Worm (Caenorhabditis elegans) whole organism, young adult: Measurements from ENCODE around the gene ctns-1.

ENCODE experiments used
- B0019.2 ChIP-seq: fragments of 200-800 bp; sonication (Bioruptor generic); conservative IDR thresholded peaks from 2 replicates; pipeline ENCODE4 v1.3.6; 2022; ENCODE audit warnings: missing genetic modification reagents, missing genetic modification characterization, missing compliant biosample characterization
- C06A6.2 ChIP-seq: fragments of 200-800 bp; sonication (Bioruptor generic); conservative IDR thresholded peaks from 2 replicates; pipeline ENCODE4 v1.3.6; 2022; ENCODE audit warnings: missing genetic modification characterization, missing compliant biosample characterization
- F33H1.4 ChIP-seq: fragments of 200-800 bp; sonication (Bioruptor generic); IDR thresholded peaks from 2 replicates; pipeline ENCODE4 v1.3.6; 2022; ENCODE audit warnings: missing genetic modification reagents, missing genetic modification characterization, missing compliant biosample characterization
- F52B5.7 ChIP-seq: sonication (generic microtip); optimal IDR thresholded peaks from 2 replicates; lab custom pipeline; 2016; ENCODE audit warnings: mild to moderate bottlenecking, missing genetic modification characterization, missing compliant biosample characterization
- K12H6.12 ChIP-seq: fragments of 200-800 bp; sonication (Bioruptor generic); optimal IDR thresholded peaks from 2 replicates; lab custom pipeline; 2018; ENCODE audit warnings: mild to moderate bottlenecking, missing genetic modification characterization, missing compliant biosample characterization
- Y53F4B.3 ChIP-seq: fragments of 200-800 bp; sonication (Bioruptor generic); IDR thresholded peaks from 2 replicates; pipeline ENCODE4 v1.3.6; 2022; ENCODE audit warnings: missing genetic modification reagents, missing genetic modification characterization, missing compliant biosample characterization
- Y95B8A.8 ChIP-seq: fragments of 200-800 bp; sonication (Bioruptor generic); IDR thresholded peaks from 2 replicates; pipeline ENCODE4 v1.3.6; 2022; ENCODE audit warnings: missing genetic modification reagents, missing genetic modification characterization, missing compliant biosample characterization
- attf-5 ChIP-seq: fragments of 200-800 bp; sonication (Bioruptor generic); optimal IDR thresholded peaks from 2 replicates; lab custom pipeline; 2018; ENCODE audit warnings: mild to moderate bottlenecking, missing genetic modification characterization, missing compliant biosample characterization
- bed-2 ChIP-seq: fragments of 200-800 bp; sonication (Bioruptor generic); IDR thresholded peaks from 2 replicates; pipeline ENCODE4 v1.3.6; 2022; ENCODE audit warnings: missing genetic modification reagents, missing genetic modification characterization, missing compliant biosample characterization
- dox-1 ChIP-seq: fragments of 200-800 bp; sonication (Bioruptor generic); IDR thresholded peaks from 2 replicates; pipeline ENCODE4 v1.3.6; 2022; ENCODE audit warnings: missing genetic modification reagents, missing genetic modification characterization, missing compliant biosample characterization
- dpff-1 ChIP-seq: sonication (generic microtip); optimal IDR thresholded peaks from 2 replicates; lab custom pipeline; 2017; ENCODE audit warnings: mild to moderate bottlenecking, missing genetic modification characterization, missing compliant biosample characterization
- egrh-3 ChIP-seq: fragments of 200-800 bp; sonication (Bioruptor generic); IDR thresholded peaks from 2 replicates; pipeline ENCODE4 v1.3.6; 2022; ENCODE audit warnings: missing genetic modification reagents, missing genetic modification characterization, missing compliant biosample characterization
- ekl-4 ChIP-seq: fragments of 200-800 bp; sonication (Bioruptor generic); IDR thresholded peaks from 2 replicates; pipeline ENCODE4 v1.3.6; 2022; ENCODE audit warnings: missing genetic modification reagents, missing genetic modification characterization, missing compliant biosample characterization
- hlh-12 ChIP-seq: sonication (generic microtip); optimal IDR thresholded peaks from 2 replicates; lab custom pipeline; 2016; ENCODE audit warnings: missing genetic modification characterization, missing compliant biosample characterization
- hmg-1.2 ChIP-seq: fragments of 200-800 bp; sonication (Bioruptor generic); IDR thresholded peaks from 2 replicates; pipeline ENCODE4 v1.3.6; 2022; ENCODE audit warnings: missing genetic modification reagents, missing genetic modification characterization, missing compliant biosample characterization
- hsf-1 ChIP-seq: fragments of 200-800 bp; sonication (Bioruptor generic); IDR thresholded peaks from 2 replicates; pipeline ENCODE4 v1.3.6; 2022; ENCODE audit warnings: missing genetic modification reagents, missing genetic modification characterization, missing compliant biosample characterization
- let-526 ChIP-seq: fragments of 200-800 bp; sonication (Bioruptor generic); IDR thresholded peaks from 2 replicates; pipeline ENCODE4 v1.3.6; 2022; ENCODE audit warnings: missing genetic modification reagents, missing genetic modification characterization, missing compliant biosample characterization
- lir-1 ChIP-seq: fragments of 200-800 bp; sonication (Bioruptor generic); conservative IDR thresholded peaks from 2 replicates; pipeline ENCODE4 v1.3.6; 2022; ENCODE audit warnings: missing genetic modification reagents, missing genetic modification characterization, missing compliant biosample characterization
- lsl-1 ChIP-seq: fragments of 200-800 bp; sonication (Bioruptor generic); optimal IDR thresholded peaks from 2 replicates; lab custom pipeline; 2018; ENCODE audit warnings: mild to moderate bottlenecking, missing genetic modification characterization, moderate library complexity, missing compliant biosample characterization
- madf-8 ChIP-seq: fragments of 200-800 bp; sonication (Bioruptor generic); conservative IDR thresholded peaks from 2 replicates; pipeline ENCODE4 v1.3.6; 2022; ENCODE audit warnings: missing genetic modification reagents, missing genetic modification characterization, missing compliant biosample characterization
- nhr-27 ChIP-seq: fragments of 200-800 bp; sonication (Bioruptor generic); optimal IDR thresholded peaks from 2 replicates; lab custom pipeline; 2018; ENCODE audit warnings: mild to moderate bottlenecking, missing genetic modification characterization, moderate library complexity, missing compliant biosample characterization
- nhr-80 ChIP-seq: sonication (generic microtip); optimal IDR thresholded peaks from 2 replicates; lab custom pipeline; 2016; ENCODE audit warnings: missing genetic modification characterization, missing compliant biosample characterization
- nhr-90 ChIP-seq: sonication (generic microtip); optimal IDR thresholded peaks from 2 replicates; lab custom pipeline; 2016; ENCODE audit warnings: missing genotype, mild to moderate bottlenecking, missing genetic modification characterization, missing compliant biosample characterization
- pbrm-1 ChIP-seq: fragments of 200-800 bp; sonication (Bioruptor generic); IDR thresholded peaks from 2 replicates; pipeline ENCODE4 v1.3.6; 2022; ENCODE audit warnings: missing genetic modification reagents, missing genetic modification characterization, missing compliant biosample characterization
- sdz-38 ChIP-seq: sonication (generic microtip); optimal IDR thresholded peaks from 2 replicates; lab custom pipeline; 2016; ENCODE audit warnings: missing genotype, missing genetic modification characterization, missing compliant biosample characterization
- sea-2 ChIP-seq: fragments of 200-800 bp; sonication (Bioruptor generic); IDR thresholded peaks from 2 replicates; pipeline ENCODE4 v1.3.6; 2022; ENCODE audit warnings: missing genetic modification characterization, missing compliant biosample characterization
- snpc-3.4 ChIP-seq: sonication (generic microtip); optimal IDR thresholded peaks from 2 replicates; lab custom pipeline; 2017; ENCODE audit warnings: missing genetic modification characterization, mild to moderate bottlenecking, missing compliant biosample characterization, antibody characterized with exemption, moderate library complexity, missing genotype, missing genetic modification reagents
- unc-130 ChIP-seq: sonication (generic microtip); optimal IDR thresholded peaks from 2 replicates; lab custom pipeline; 2016; ENCODE audit warnings: missing genetic modification reagents, missing genetic modification characterization, missing compliant biosample characterization
- zfh-2 ChIP-seq: fragments of 200-800 bp; sonication (Bioruptor generic); conservative IDR thresholded peaks from 2 replicates; pipeline ENCODE4 v1.3.6; 2022; ENCODE audit warnings: missing genetic modification reagents, missing genetic modification characterization, missing compliant biosample characterization

The ctns-1 gene

DNA sequence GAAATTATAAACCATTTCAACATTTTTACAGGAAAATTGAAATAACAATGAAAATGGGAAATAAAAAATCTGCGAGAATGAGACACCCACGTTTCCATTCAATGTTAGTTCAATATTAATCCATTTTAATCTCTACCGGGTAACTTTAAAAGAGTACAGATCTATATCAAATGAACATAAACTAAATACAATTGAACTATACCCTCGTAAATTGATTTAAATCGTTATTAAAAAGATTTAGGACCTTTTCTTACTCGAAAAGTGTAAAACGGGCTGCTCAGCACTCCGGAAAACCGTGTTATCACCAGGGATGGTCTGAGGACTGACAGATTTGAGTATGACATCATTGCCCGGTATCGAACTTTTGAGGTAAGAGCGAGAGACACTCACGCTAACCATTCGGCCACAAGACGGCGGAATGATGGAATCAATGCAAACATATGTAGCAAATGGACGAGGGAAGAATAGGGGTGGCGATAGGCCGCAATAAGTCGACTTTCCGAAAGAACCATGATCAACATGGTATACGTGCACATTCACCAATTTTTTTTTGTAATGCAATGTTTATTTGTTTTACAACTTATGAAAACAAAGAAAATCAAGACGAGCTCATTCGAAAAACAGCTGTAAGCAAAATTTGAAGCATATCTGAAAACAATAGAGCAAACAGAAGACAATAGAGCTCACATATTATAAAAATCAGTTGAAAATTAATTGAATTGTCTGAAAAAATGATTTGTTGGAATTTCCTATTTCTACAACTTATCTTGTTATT is 29.6 kb downstream of the ctns-1 start, which contains the start of the genes chst-1 and C41C4.9 (continued):
- TF ChIP-seq unc-130 (GFP tag; lab: Kevin White, UChicago) (peak; percentile 66), hsf-1 (GFP tag; lab: Robert Waterston, UW) (peak; percentile 33; the same call in 1 of the 2 replicates), F52B5.7 (peak; percentile 94), zfh-2 (GFP tag; lab: Robert Waterston, UW) (no peak), dox-1 (GFP tag; lab: Robert Waterston, UW) (no peak), ekl-4 (GFP tag; lab: Robert Waterston, UW) (peak; percentile 91), hlh-12 (tag; lab: Kevin White, UChicago) (peak; percentile 68), sea-2 (GFP tag; lab: Robert Waterston, UW) (no peak), attf-5 (peak; percentile 82), nhr-27 (no peak), nhr-90 (peak; percentile 96), snpc-3.4 (tag; lab: Kevin White, UChicago) (peak; percentile 76)

DNA sequence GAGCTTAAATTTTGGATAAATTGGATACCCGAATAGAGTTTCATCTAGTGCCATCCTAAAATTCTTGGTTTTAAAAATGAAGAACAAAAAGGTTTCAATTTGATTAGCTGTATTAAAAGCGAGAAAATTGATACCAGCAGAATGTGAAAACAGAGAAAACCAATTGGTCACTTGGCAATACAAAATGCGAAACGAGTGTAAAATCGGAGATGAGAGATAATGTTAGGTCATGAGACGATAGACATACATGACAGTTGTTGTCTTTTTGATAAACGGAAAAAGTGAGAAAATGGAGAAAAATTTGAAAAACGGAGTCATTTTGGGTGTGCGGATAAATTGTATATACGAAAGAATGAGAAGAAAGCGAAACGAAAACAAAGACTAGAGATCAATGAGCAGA is 31.7 kb downstream of the ctns-1 start, which contains the start of gene sfxn-5:
Gene sfxn-5, minus strand, starts transcription at position 55 of the 400 bp plus-strand sequence.
- no peak for TF ChIP-seq Y95B8A.8 (GFP tag; lab: Robert Waterston, UW)
- TF ChIP-seq hmg-1.2 (GFP tag; lab: Robert Waterston, UW) = peak; percentile 26; the same call in 1 of the 2 replicates
- peak; percentile 49 for TF ChIP-seq nhr-80 (tag; lab: Kevin White, UChicago)
- TF ChIP-seq egrh-3 (GFP tag; lab: Robert Waterston, UW) = no peak
- no peak for TF ChIP-seq sdz-38 (tag; lab: Kevin White, UChicago)
- TF ChIP-seq F33H1.4 (GFP tag; lab: Robert Waterston, UW) = no peak

DNA sequence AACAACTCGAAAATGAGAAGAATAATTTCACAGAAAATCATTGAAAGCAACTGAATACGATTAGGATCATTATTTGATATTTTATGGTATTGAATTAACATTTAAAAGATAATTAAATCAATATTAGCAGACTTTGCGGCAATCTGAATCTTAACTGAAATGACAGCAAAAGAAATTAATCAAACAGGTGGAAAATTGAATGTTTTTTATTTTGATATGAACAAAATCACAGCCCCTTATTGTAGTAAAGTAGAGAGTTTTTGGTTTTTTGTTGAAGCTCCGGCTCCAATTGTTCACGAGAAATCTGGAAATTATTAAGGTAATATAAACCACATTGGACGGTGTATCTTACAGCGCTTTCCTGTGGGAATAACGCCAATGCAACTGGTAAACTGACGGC is 34.7 kb downstream of the ctns-1 start, which contains the start of gene sre-2:
Gene sre-2, minus strand, starts transcription at position 101 of the 400 bp plus-strand sequence.
- no peak for TF ChIP-seq madf-8 (GFP tag; lab: Robert Waterston, UW)
- TF ChIP-seq, all 124 proteins: peak for 0

DNA sequence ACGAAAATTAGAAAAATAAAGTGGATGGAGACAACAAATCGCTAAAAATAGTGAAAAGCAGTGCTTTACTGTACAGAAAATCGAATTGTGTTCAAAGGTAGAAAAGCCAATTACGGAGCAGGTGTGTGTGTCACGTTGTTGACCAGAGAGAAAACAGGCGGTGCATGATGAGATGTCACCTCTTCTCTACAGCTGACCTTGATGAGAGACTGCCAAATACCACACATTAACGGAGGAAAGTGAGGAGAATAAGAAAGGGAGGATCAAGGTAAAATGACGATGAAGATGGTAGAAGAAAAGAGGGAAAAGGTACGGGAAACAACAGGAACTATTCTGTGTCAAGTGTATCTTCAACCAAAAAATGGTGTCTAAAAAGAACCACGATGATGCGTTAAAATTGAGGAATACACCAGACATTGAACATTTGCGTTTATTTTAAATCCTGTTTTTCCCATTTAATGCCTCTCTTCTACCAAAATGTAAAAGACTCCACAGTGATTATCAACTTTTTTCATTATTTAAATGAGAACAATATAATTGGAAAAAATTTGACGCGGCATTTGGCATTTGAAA is 37.4 kb downstream of the ctns-1 start:
- TF ChIP-seq dpff-1 (tag; lab: Kevin White, UChicago) (no peak), let-526 (GFP tag; lab: Robert Waterston, UW) (no peak), B0019.2 (GFP tag; lab: Robert Waterston, UW) (no peak), Y53F4B.3 (GFP tag; lab: Robert Waterston, UW) (no peak), K12H6.12 (no peak), lsl-1 (GFP tag; lab: Kevin White, UChicago) (no peak), egrh-3 (GFP tag; lab: Robert Waterston, UW) (no peak), pbrm-1 (GFP tag; lab: Robert Waterston, UW) (no peak), lir-1 (no peak), snpc-3.4 (tag; lab: Kevin White, UChicago) (no peak)
- TF ChIP-seq, all 124 proteins: peak for 0

DNA sequence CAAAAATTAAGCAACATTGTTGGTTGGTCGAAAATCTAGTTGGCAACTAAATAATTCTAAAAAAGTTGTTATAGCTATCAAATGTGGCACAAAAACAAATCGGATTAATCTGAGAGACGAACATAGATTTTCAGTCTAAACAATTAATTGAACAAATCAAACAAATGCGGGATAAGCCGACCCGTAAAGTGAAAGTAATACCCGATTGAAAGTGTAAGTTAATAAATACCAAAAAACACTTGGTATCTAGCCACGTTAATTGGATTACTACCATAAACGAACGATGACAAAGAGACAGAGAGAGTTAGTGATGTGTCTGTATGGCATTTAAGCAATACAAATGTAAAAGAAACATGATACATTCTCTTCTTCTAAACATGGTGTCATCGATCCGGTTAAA is 42.8 kb downstream of the ctns-1 start:
- TF ChIP-seq bed-2 (no peak), C06A6.2 (GFP tag; lab: Robert Waterston, UW) (no peak)
